Fruit fly (Drosophila melanogaster): Measurements from ENCODE around the gene CG6788.

- TF ChIP-seq toe (GFP tag; optimal IDR thresholded peaks at IDR 0.05) (no peak), kay (GFP tag; ENCODE audit: borderline replicate concordance) (peak; percentile 32), CG7101 (tag; optimal IDR thresholded peaks at IDR 0.05) (peak; percentile 5), ovo (GFP tag; optimal IDR thresholded peaks at IDR 0.05) (no peak), Clk (GFP tag; optimal IDR thresholded peaks at IDR 0.05) (no peak), CG14711 (tag; optimal IDR thresholded peaks at IDR 0.05) (peak; percentile 57), CG1620 (GFP tag; optimal IDR thresholded peaks at IDR 0.05) (no peak), CG11617 (GFP tag; optimal IDR thresholded peaks at IDR 0.05) (no peak), pad (GFP tag; optimal IDR thresholded peaks at IDR 0.05) (peak; percentile 16), cic (GFP tag; optimal IDR thresholded peaks at IDR 0.05) (no peak), CG7045 (GFP tag; optimal IDR thresholded peaks at IDR 0.05) (no peak), Mnt (GFP tag; optimal IDR thresholded peaks at IDR 0.05) (no peak), CG12768 (GFP tag; optimal IDR thresholded peaks at IDR 0.05) (no peak)
These were observed 8.6 kb upstream of the CG6788 start for dm6 chrX:17879211-17879897.

Data from whole organism, adult.